Worm (Caenorhabditis elegans): ENCODE results near the gene srh-24.

DNA sequence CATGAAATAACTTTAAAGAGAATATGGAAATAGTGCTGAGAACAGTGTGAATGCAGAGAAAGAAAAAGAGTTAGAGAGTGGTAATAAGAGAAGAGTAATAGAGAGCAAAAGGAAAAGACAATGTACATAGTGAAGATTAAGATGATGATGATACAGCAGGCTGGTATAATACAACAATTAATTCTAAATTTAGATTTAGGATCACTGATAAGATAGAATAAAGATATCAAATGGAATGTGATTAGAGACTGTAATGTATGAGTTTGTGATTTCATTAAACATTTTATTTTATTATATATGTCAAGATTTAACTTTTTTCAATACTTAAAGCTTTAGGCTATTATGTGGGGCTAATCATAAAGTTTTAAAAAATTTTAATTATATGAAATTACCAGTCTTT, 7.6 kb downstream of the srh-24 start, which contains the start of gene R10D12.8:
- no peak for TF ChIP-seq die-1 (tag; optimal IDR thresholded peaks at IDR 0.05)
- TF ChIP-seq ztf-3 (GFP tag; optimal IDR thresholded peaks at IDR 0.05): no peak
- no peak for TF ChIP-seq nfya-1 (tag; optimal IDR thresholded peaks at IDR 0.05; ENCODE audit: borderline replicate concordance, insufficient read depth)
- TF ChIP-seq nfyb-1 (GFP tag; IDR thresholded peaks at IDR 0.05): no peak
- TF ChIP-seq let-607 (tag; optimal IDR thresholded peaks at IDR 0.05): no peak
- no peak for TF ChIP-seq nhr-27 (tag; optimal IDR thresholded peaks at IDR 0.05)
- no peak for TF ChIP-seq ama-1 (optimal IDR thresholded peaks at IDR 0.05)
- no peak for TF ChIP-seq ama-1 (GFP tag; optimal IDR thresholded peaks at IDR 0.05)
- TF ChIP-seq F49E8.2 (tag; optimal IDR thresholded peaks at IDR 0.05; ENCODE audit: insufficient read depth): no peak
- no peak for TF ChIP-seq snpc-4 (GFP tag; optimal IDR thresholded peaks at IDR 0.05)
- no peak for TF ChIP-seq snpc-4 (tag; optimal IDR thresholded peaks at IDR 0.05)

Measured in whole organism, young adult.